Worm (Caenorhabditis elegans): ENCODE measurements around the gene ptr-24.

The ptr-24 gene

ce11 chrX:13337728-13338127, at the start of gene ptr-24:
Gene ptr-24 (plus strand): TSS chrX:13338028.
- TF ChIP-seq sem-2 (GFP tag; optimal IDR thresholded peaks at IDR 0.05) (no peak), ceh-83 (GFP tag; optimal IDR thresholded peaks at IDR 0.05) (no peak), unc-39 (tag; optimal IDR thresholded peaks at IDR 0.05) (no peak), lin-32 (GFP tag; optimal IDR thresholded peaks at IDR 0.05) (no peak), drap-1 (GFP tag; optimal IDR thresholded peaks at IDR 0.05) (no peak), ceh-43 (GFP tag; optimal IDR thresholded peaks at IDR 0.05) (no peak), elt-3 (tag; optimal IDR thresholded peaks at IDR 0.05) (no peak), nhr-12 (tag; optimal IDR thresholded peaks at IDR 0.05) (no peak), unc-120 (tag; optimal IDR thresholded peaks at IDR 0.05; ENCODE audit: poor library complexity, severe bottlenecking) (no peak), snpc-4 (tag; optimal IDR thresholded peaks at IDR 0.05) (no peak), cnd-1 (tag; optimal IDR thresholded peaks at IDR 0.05) (no peak), bed-3 (GFP tag; optimal IDR thresholded peaks at IDR 0.05) (no peak), M03D4.4 (tag; optimal IDR thresholded peaks at IDR 0.05) (no peak), mep-1 (tag; optimal IDR thresholded peaks at IDR 0.05) (no peak), mab-5 (tag; optimal IDR thresholded peaks at IDR 0.05) (no peak), unc-62 (GFP tag; optimal IDR thresholded peaks at IDR 0.05) (no peak), blmp-1 (tag; optimal IDR thresholded peaks at IDR 0.05) (no peak), ceh-39 (tag; optimal IDR thresholded peaks at IDR 0.05) (no peak)

DNA sequence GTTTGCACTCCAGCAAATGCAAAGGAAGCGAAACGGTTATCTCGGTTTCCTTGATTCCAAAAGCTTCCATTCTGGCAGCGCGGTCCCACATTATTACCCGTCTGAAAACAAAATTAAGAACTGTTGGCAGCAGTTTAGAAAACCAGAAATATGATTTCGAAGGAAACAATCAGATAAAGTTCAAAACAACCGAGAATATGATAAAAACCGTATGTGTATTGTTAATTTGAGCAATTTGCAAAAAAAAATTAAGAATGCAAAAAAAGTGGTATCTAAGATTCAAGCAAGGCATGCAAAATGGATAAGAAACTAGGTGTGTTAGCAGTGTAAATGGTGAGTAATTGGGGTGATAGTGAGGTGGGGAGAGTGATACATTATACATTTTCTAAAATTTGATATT, 49.1 kb upstream of the ptr-24 start, which contains the start of gene R04D3.4:
Gene R04D3.4 (minus strand): TSS at position 101 of the 400 bp plus-strand sequence.
- TF ChIP-seq mab-5 (tag; optimal IDR thresholded peaks at IDR 0.05) (no peak), ham-2 (GFP tag; optimal IDR thresholded peaks at IDR 0.05) (no peak), unc-39 (tag; optimal IDR thresholded peaks at IDR 0.05) (no peak), lin-13 (tag; optimal IDR thresholded peaks at IDR 0.05) (no peak), snpc-4 (tag; optimal IDR thresholded peaks at IDR 0.05) (no peak)

DNA sequence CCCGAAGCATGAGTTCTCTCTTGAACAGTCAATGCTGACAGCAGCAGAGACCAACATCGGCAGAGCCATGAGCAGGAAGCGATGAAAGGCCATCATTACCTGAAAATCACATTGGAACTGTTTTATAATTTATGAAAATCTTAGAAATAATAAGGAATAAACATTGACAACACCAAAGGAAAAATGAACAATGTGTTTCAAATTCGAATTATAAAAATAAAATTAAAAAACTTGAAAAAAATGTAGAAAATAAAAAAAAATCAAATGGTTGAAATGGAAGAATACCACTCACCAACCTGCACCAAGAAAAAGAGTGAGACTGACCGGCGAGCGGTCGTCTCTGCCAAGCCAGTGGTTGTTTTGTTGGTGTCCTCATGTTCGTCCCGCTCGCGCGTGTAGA, 47.3 kb upstream of the ptr-24 start, which contains the start of gene R04D3.3:
Gene R04D3.3 (minus strand): TSS at position 101 of the 400 bp plus-strand sequence.
- no peak for TF ChIP-seq ces-1 (GFP tag; optimal IDR thresholded peaks at IDR 0.05)

- TF ChIP-seq snpc-4 (tag; optimal IDR thresholded peaks at IDR 0.05) = no peak
- TF ChIP-seq ceh-39 (tag; optimal IDR thresholded peaks at IDR 0.05) = no peak
- TF ChIP-seq nhr-12 (tag; optimal IDR thresholded peaks at IDR 0.05) = no peak
- no peak for TF ChIP-seq unc-39 (tag; optimal IDR thresholded peaks at IDR 0.05)
- TF ChIP-seq nhr-76 (tag; optimal IDR thresholded peaks at IDR 0.05) = no peak
- no peak for TF ChIP-seq cnd-1 (tag; optimal IDR thresholded peaks at IDR 0.05)
- no peak for TF ChIP-seq ces-1 (GFP tag; optimal IDR thresholded peaks at IDR 0.05)
- no peak for TF ChIP-seq unc-120 (tag; optimal IDR thresholded peaks at IDR 0.05; ENCODE audit: poor library complexity, severe bottlenecking)
Observed at ce11 chrX:13291506-13291905, 46.3 kb upstream of the ptr-24 start, which contains the start of gene srd-38. Gene srd-38 (plus strand): TSS chrX:13291806.

DNA sequence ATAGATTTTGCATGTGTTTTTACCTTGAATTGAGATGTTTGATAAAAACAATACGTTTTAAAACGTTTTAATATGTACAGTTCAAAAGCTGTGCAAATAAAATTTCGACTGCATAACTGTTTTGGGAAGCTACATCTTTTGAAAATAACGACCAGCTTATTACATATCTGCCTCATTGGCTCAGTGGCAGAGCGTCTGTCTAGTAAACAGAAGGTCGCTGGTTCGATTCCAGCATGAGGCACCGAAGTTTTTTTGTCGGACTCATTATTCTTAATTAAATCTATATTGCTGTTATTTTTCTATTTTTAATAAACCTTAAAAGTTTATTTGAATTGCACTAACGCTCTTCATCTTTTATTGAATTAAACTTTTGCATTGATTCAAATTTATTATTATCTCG, 44.8 kb upstream of the ptr-24 start:
- TF ChIP-seq lin-13 (tag; optimal IDR thresholded peaks at IDR 0.05) (no peak), ztf-11 (tag; optimal IDR thresholded peaks at IDR 0.05) (no peak), blmp-1 (tag; optimal IDR thresholded peaks at IDR 0.05) (no peak), elt-3 (tag; optimal IDR thresholded peaks at IDR 0.05) (no peak), ceh-43 (GFP tag; optimal IDR thresholded peaks at IDR 0.05) (no peak), unc-39 (tag; optimal IDR thresholded peaks at IDR 0.05) (no peak), cnd-1 (tag; optimal IDR thresholded peaks at IDR 0.05) (no peak), unc-120 (tag; optimal IDR thresholded peaks at IDR 0.05; ENCODE audit: poor library complexity, severe bottlenecking) (no peak), ham-2 (GFP tag; optimal IDR thresholded peaks at IDR 0.05) (no peak), sem-2 (GFP tag; optimal IDR thresholded peaks at IDR 0.05) (no peak), elt-1 (tag; optimal IDR thresholded peaks at IDR 0.05; ENCODE audit: borderline replicate concordance, insufficient read depth) (no peak), drap-1 (GFP tag; optimal IDR thresholded peaks at IDR 0.05) (no peak), nhr-28 (tag; optimal IDR thresholded peaks at IDR 0.05) (no peak), hlh-1 (tag; optimal IDR thresholded peaks at IDR 0.05) (no peak), unc-62 (GFP tag; optimal IDR thresholded peaks at IDR 0.05) (no peak), snpc-4 (tag; optimal IDR thresholded peaks at IDR 0.05) (no peak), nhr-237 (tag; optimal IDR thresholded peaks at IDR 0.05) (no peak), sptf-1 (tag; optimal IDR thresholded peaks at IDR 0.05) (no peak), lin-32 (GFP tag; optimal IDR thresholded peaks at IDR 0.05) (no peak), nhr-12 (tag; optimal IDR thresholded peaks at IDR 0.05) (no peak)

ce11 chrX:13294669-13295068, 43.2 kb upstream of the ptr-24 start, which contains the start of gene srd-36:
Gene srd-36 (minus strand): TSS chrX:13294769.
- no peak for TF ChIP-seq M03D4.4 (tag; optimal IDR thresholded peaks at IDR 0.05)
- TF ChIP-seq nhr-237 (tag; optimal IDR thresholded peaks at IDR 0.05) = no peak
- no peak for TF ChIP-seq blmp-1 (tag; optimal IDR thresholded peaks at IDR 0.05)
- no peak for TF ChIP-seq mab-5 (tag; optimal IDR thresholded peaks at IDR 0.05)
- TF ChIP-seq elt-1 (tag; optimal IDR thresholded peaks at IDR 0.05; ENCODE audit: borderline replicate concordance, insufficient read depth) = no peak
- no peak for TF ChIP-seq unc-39 (tag; optimal IDR thresholded peaks at IDR 0.05)
- TF ChIP-seq mep-1 (tag; optimal IDR thresholded peaks at IDR 0.05) = no peak
- no peak for TF ChIP-seq ces-1 (GFP tag; optimal IDR thresholded peaks at IDR 0.05)
- no peak for TF ChIP-seq flh-1 (GFP tag; optimal IDR thresholded peaks at IDR 0.05)
